Fruit fly (Drosophila melanogaster) whole organism, embryonic: ENCODE results near the gene Cyp4ac3.

ENCODE experiments used
- ATbp ChIP-seq: fragments of 200-800 bp; sonication (Bioruptor generic); optimal IDR thresholded peaks from 2 replicates; lab custom pipeline; 2017; ENCODE audit warnings: missing biosample characterization, mild to moderate bottlenecking, missing genetic modification characterization, missing genetic modification reagents
- CG10209 ChIP-seq: fragments of 200-800 bp; sonication (Bioruptor generic); optimal IDR thresholded peaks from 3 replicates; lab custom pipeline; 2017; ENCODE audit warnings: missing biosample characterization, mild to moderate bottlenecking, missing genetic modification characterization, missing genetic modification reagents
- CG11093 ChIP-seq: fragments of 200-800 bp; sonication (Bioruptor generic); IDR thresholded peaks from 3 replicates; pipeline ENCODE4 v1.3.6; 2022; ENCODE audit warnings: missing biosample characterization, missing genetic modification characterization
- CG12299 ChIP-seq: fragments of 200-800 bp; sonication (Bioruptor generic); optimal IDR thresholded peaks from 2 replicates; lab custom pipeline; 2018; ENCODE audit warnings: missing biosample characterization, mild to moderate bottlenecking, missing genetic modification characterization
- CG1233 ChIP-seq: fragments of 200-800 bp; sonication (Bioruptor generic); optimal IDR thresholded peaks from 4 replicates; lab custom pipeline; 2018; ENCODE audit warnings: missing biosample characterization, mild to moderate bottlenecking, missing genetic modification characterization
- CG12391 ChIP-seq: fragments of 200-800 bp; sonication (Bioruptor generic); optimal IDR thresholded peaks from 3 replicates; lab custom pipeline; 2018; ENCODE audit warnings: missing biosample characterization, mild to moderate bottlenecking, missing genetic modification characterization, moderate library complexity
- CG13424 ChIP-seq: fragments of 200-800 bp; sonication (Bioruptor generic); optimal IDR thresholded peaks from 2 replicates; lab custom pipeline; 2019; ENCODE audit warnings: missing biosample characterization, mild to moderate bottlenecking, missing genetic modification characterization, moderate library complexity
- CG15073 ChIP-seq: fragments of 200-800 bp; sonication (Bioruptor generic); optimal IDR thresholded peaks from 2 replicates; lab custom pipeline; 2016; ENCODE audit warnings: missing biosample characterization, missing genetic modification characterization
- CG15514 ChIP-seq: fragments of 200-800 bp; sonication (Bioruptor generic); optimal IDR thresholded peaks from 3 replicates; lab custom pipeline; 2017; ENCODE audit warnings: missing biosample characterization, missing genetic modification characterization, mild to moderate bottlenecking, moderate library complexity, missing genetic modification reagents
- CG1602 ChIP-seq: fragments of 200-800 bp; sonication (Bioruptor generic); optimal IDR thresholded peaks from 3 replicates; lab custom pipeline; 2016; ENCODE audit warnings: missing biosample characterization, missing genetic modification characterization
- CG17361 ChIP-seq: fragments of 200-800 bp; sonication (Bioruptor generic); IDR thresholded peaks from 3 replicates; pipeline ENCODE4 v1.3.6; 2022; ENCODE audit warnings: missing biosample characterization, missing genetic modification characterization
- CG17829 ChIP-seq: fragments of 200-800 bp; optimal IDR thresholded peaks from 2 replicates; lab custom pipeline; 2019; ENCODE audit warnings: missing biosample characterization, mild to moderate bottlenecking, missing genetic modification characterization, moderate library complexity
- CG18262 ChIP-seq: fragments of 200-800 bp; optimal IDR thresholded peaks from 3 replicates; lab custom pipeline; 2019; ENCODE audit warnings: missing biosample characterization, mild to moderate bottlenecking, missing genetic modification characterization, moderate library complexity
- CG18599 ChIP-seq: fragments of 200-800 bp; sonication (Bioruptor generic); optimal IDR thresholded peaks from 3 replicates; lab custom pipeline; 2017; ENCODE audit warnings: missing biosample characterization, missing genetic modification characterization, mild to moderate bottlenecking, moderate library complexity, missing genetic modification reagents
- CG2202 ChIP-seq: fragments of 200-800 bp; sonication (Bioruptor generic); optimal IDR thresholded peaks from 2 replicates; lab custom pipeline; 2018; ENCODE audit warnings: missing biosample characterization, mild to moderate bottlenecking, missing genetic modification characterization
- CG2678 ChIP-seq: fragments of 200-800 bp; sonication (Bioruptor generic); optimal IDR thresholded peaks from 3 replicates; lab custom pipeline; 2019; ENCODE audit warnings: missing biosample characterization, mild to moderate bottlenecking, missing genetic modification characterization, moderate library complexity
- CG2875 ChIP-seq: fragments of 200-800 bp; sonication (Bioruptor generic); optimal IDR thresholded peaks from 2 replicates; lab custom pipeline; 2017; ENCODE audit warnings: missing biosample characterization, mild to moderate bottlenecking, missing genetic modification characterization, missing genetic modification reagents
- CG3163 ChIP-seq: fragments of 200-800 bp; sonication (Bioruptor generic); optimal IDR thresholded peaks from 3 replicates; lab custom pipeline; 2016; ENCODE audit warnings: missing biosample characterization, missing genetic modification characterization
- CG32532 ChIP-seq: fragments of 200-800 bp; sonication (Bioruptor generic); IDR thresholded peaks from 2 replicates; pipeline ENCODE4 v1.3.6; 2022; ENCODE audit warnings: missing biosample characterization, missing genetic modification characterization
- CG4360 ChIP-seq: fragments of 200-800 bp; sonication (Bioruptor generic); IDR thresholded peaks from 2 replicates; pipeline ENCODE4 v1.3.6; 2022; ENCODE audit warnings: missing biosample characterization, missing genetic modification characterization
- CG43689 ChIP-seq: fragments of 200-800 bp; sonication (Bioruptor generic); IDR thresholded peaks from 2 replicates; pipeline ENCODE4 v1.3.6; 2022; ENCODE audit warnings: missing biosample characterization, missing genetic modification characterization
- CG4617 ChIP-seq: fragments of 200-800 bp; sonication (Bioruptor generic); optimal IDR thresholded peaks from 3 replicates; lab custom pipeline; 2016; ENCODE audit warnings: missing biosample characterization, missing genetic modification characterization, borderline replicate concordance
- CG6791 ChIP-seq: fragments of 200-800 bp; sonication (Bioruptor generic); IDR thresholded peaks from 3 replicates; pipeline ENCODE4 v1.3.6; 2022; ENCODE audit warnings: missing biosample characterization, missing genetic modification characterization; ENCODE audit not compliant: partially characterized antibody
- CG7556 ChIP-seq: fragments of 200-800 bp; sonication (Bioruptor generic); optimal IDR thresholded peaks from 2 replicates; lab custom pipeline; 2017; ENCODE audit warnings: missing biosample characterization, mild to moderate bottlenecking, missing genetic modification characterization
- CG8089 ChIP-seq: fragments of 200-800 bp; sonication (Bioruptor generic); optimal IDR thresholded peaks from 3 replicates; lab custom pipeline; 2016; ENCODE audit warnings: missing biosample characterization, missing genetic modification characterization
- CG8478 ChIP-seq: fragments of >200 bp; optimal IDR thresholded peaks from 2 replicates; lab custom pipeline; 2018
- CrebB ChIP-seq: fragments of 200-800 bp; sonication (Bioruptor generic); optimal IDR thresholded peaks from 3 replicates; lab custom pipeline; 2018; ENCODE audit warnings: missing biosample characterization, mild to moderate bottlenecking, missing genetic modification characterization
- D19A ChIP-seq: fragments of 200-800 bp; optimal IDR thresholded peaks from 3 replicates; lab custom pipeline; 2019; ENCODE audit warnings: missing biosample characterization, mild to moderate bottlenecking, missing genetic modification characterization, moderate library complexity
- Dref ChIP-seq: fragments of 200-800 bp; sonication (Bioruptor generic); IDR thresholded peaks from 2 replicates; pipeline ENCODE4 v1.3.6; 2022; ENCODE audit warnings: missing biosample characterization, missing genetic modification characterization
- Fer2 ChIP-seq: fragments of 200-800 bp; sonication (Bioruptor generic); optimal IDR thresholded peaks from 2 replicates; lab custom pipeline; 2018; ENCODE audit warnings: missing biosample characterization, mild to moderate bottlenecking, missing genetic modification characterization, moderate library complexity
- HLH3B ChIP-seq: fragments of 200-800 bp; sonication (Bioruptor generic); IDR thresholded peaks from 2 replicates; pipeline ENCODE4 v1.3.6; 2022; ENCODE audit warnings: missing biosample characterization, missing genetic modification characterization
- HLHmδ ChIP-seq: fragments of 200-800 bp; sonication (Bioruptor generic); optimal IDR thresholded peaks from 2 replicates; lab custom pipeline; 2018; ENCODE audit warnings: missing biosample characterization, mild to moderate bottlenecking, missing genetic modification characterization, moderate library complexity
- Lim3 ChIP-seq: fragments of 200-800 bp; sonication (Bioruptor generic); IDR thresholded peaks from 2 replicates; pipeline ENCODE4 v1.3.6; 2022; ENCODE audit warnings: missing biosample characterization, missing genetic modification characterization
- MTF-1 ChIP-seq: fragments of 200-800 bp; sonication (Bioruptor generic); optimal IDR thresholded peaks from 2 replicates; lab custom pipeline; 2018; ENCODE audit warnings: missing biosample characterization, mild to moderate bottlenecking, missing genetic modification characterization, borderline replicate concordance
- Neu2 ChIP-seq: fragments of 200-800 bp; sonication (Bioruptor generic); optimal IDR thresholded peaks from 3 replicates; lab custom pipeline; 2016; ENCODE audit warnings: missing biosample characterization, missing genetic modification characterization, borderline replicate concordance
- Opbp ChIP-seq: fragments of 200-800 bp; sonication (Bioruptor generic); IDR thresholded peaks from 3 replicates; pipeline ENCODE4 v1.3.6; 2022; ENCODE audit warnings: missing biosample characterization, missing genetic modification characterization; ENCODE audit not compliant: partially characterized antibody
- Pdp1 ChIP-seq, 2 experiments: fragments of 200-800 bp; sonication (Bioruptor generic); optimal IDR thresholded peaks; 3 replicates each; lab custom pipeline; 2016; ENCODE audit warnings: missing biosample characterization in 2 of 2, missing genetic modification characterization in 2 of 2, mild to moderate bottlenecking in 1 of 2, moderate library complexity in 1 of 2
- az2 ChIP-seq: fragments of 200-800 bp; sonication (Bioruptor generic); optimal IDR thresholded peaks from 3 replicates; lab custom pipeline; 2016; ENCODE audit warnings: missing biosample characterization, missing genetic modification characterization
- chn ChIP-seq: fragments of 200-800 bp; sonication (Bioruptor generic); optimal IDR thresholded peaks from 2 replicates; lab custom pipeline; 2016; ENCODE audit warnings: missing biosample characterization, missing genetic modification characterization
- croc ChIP-seq: fragments of 200-800 bp; sonication (Bioruptor generic); conservative IDR thresholded peaks from 3 replicates; pipeline ENCODE4 v1.3.6; 2022; ENCODE audit warnings: missing biosample characterization, missing genetic modification characterization
- fd96Cb ChIP-seq: fragments of 200-800 bp; sonication (Bioruptor generic); optimal IDR thresholded peaks from 2 replicates; lab custom pipeline; 2018; ENCODE audit warnings: missing biosample characterization, mild to moderate bottlenecking, missing genetic modification characterization, moderate library complexity
- kni ChIP-seq: fragments of 200-800 bp; sonication (Bioruptor generic); optimal IDR thresholded peaks from 3 replicates; lab custom pipeline; 2017; ENCODE audit warnings: mild to moderate bottlenecking, missing biosample characterization, missing genetic modification reagents, missing genetic modification characterization
- lbe ChIP-seq: fragments of 200-800 bp; sonication (Bioruptor generic); optimal IDR thresholded peaks from 2 replicates; lab custom pipeline; 2016; ENCODE audit warnings: missing biosample characterization, mild to moderate bottlenecking, missing genetic modification characterization
- mirr ChIP-seq: fragments of 200-800 bp; sonication (Bioruptor generic); optimal IDR thresholded peaks from 3 replicates; lab custom pipeline; 2018; ENCODE audit warnings: missing biosample characterization, mild to moderate bottlenecking, missing genetic modification characterization
- nom ChIP-seq: fragments of 200-800 bp; sonication (Bioruptor generic); optimal IDR thresholded peaks from 2 replicates; lab custom pipeline; 2017; ENCODE audit warnings: missing biosample characterization, missing genetic modification characterization, mild to moderate bottlenecking, moderate library complexity, missing genetic modification reagents
- pfk ChIP-seq: fragments of 200-800 bp; sonication (Bioruptor generic); optimal IDR thresholded peaks from 2 replicates; lab custom pipeline; 2018; ENCODE audit warnings: missing biosample characterization, mild to moderate bottlenecking, missing genetic modification characterization, moderate library complexity
- vvl ChIP-seq: fragments of 200-800 bp; sonication (Bioruptor generic); IDR thresholded peaks from 2 replicates; pipeline ENCODE4 v1.3.6; 2022; ENCODE audit warnings: missing biosample characterization, missing genetic modification characterization
- zfh1 ChIP-seq: fragments of 200-800 bp; sonication (Bioruptor generic); IDR thresholded peaks from 3 replicates; pipeline ENCODE4 v1.3.6; 2022; ENCODE audit warnings: missing biosample characterization, missing genetic modification characterization

Gene Cyp4ac3

DNA sequence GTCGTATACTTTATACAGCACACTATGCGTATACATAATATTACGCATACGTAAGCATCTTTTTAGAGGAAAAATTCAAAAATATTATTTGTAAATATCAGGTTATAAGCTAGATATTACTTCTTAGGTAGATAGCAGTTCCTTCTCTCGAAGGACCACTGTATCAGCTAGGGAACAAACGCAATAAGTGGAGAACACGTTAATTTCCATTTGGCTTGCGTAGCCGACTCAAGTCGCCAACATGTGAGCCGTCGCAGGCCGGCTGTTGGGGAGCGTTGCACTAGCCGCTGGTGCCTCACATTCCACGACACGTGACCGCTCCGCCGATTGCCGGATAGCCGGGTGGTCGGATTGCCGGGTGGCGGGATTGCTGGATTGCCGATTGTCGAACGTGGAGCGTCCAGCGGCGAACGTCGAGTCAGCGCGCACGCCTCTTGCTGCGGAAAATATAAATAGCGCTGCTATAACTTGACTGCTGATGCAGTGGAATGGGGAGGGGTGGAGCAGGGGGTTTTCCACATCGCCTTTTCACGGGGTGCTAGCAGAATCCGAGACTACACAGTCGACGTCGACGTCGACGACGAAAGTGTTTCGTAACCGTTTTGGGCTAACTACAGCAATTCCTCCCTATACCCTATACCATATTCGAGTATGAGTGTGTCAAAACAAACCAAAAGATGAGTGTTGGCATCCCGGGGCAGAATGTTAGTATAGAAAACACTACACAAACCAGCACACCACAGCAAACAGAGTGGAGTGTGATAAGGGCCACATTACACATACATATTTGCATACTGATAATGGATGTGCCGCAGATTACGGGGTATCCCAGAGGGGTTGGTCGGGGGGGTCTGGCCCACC lies 35.0 kb downstream of the Cyp4ac3 start (continued):
- TF ChIP-seq CG8478 (lab: Kevin White, UChicago) (peak; percentile 47), CG15073 (no peak), CG17361 (GFP tag; lab: Robert Waterston, UW) (peak; percentile 26; the same call in 1 of the 3 replicates), Dref (GFP tag; lab: Robert Waterston, UW) (no peak), CG18599 (GFP tag; lab: Kevin White, UChicago) (peak; percentile 38), HLHmδ (peak; percentile 18), MTF-1 (peak; percentile 45), CG32532 (GFP tag; lab: Robert Waterston, UW) (no peak), zfh1 (peak; percentile 17; the same call in 1 of the 3 replicates), CG1233 (GFP tag; lab: Kevin White, UChicago) (no peak), CG10209 (peak; percentile 13), CG4617 (no peak), Fer2 (tag; lab: Kevin White, UChicago) (no peak), CG2678 (peak; percentile 33), CG18262 (tag; lab: Kevin White, UChicago) (peak; percentile 16), ATbp (GFP tag; lab: Kevin White, UChicago) (peak; percentile 12), az2 (no peak), mirr (GFP tag; lab: Kevin White, UChicago) (peak; percentile 0), CG12391 (tag; lab: Kevin White, UChicago) (no peak), vvl (peak; percentile 9; the same call in 1 of the 2 replicates), lbe (GFP tag; lab: Kevin White, UChicago) (no peak), CG12299 (no peak), chn (GFP tag; lab: Kevin White, UChicago) (no peak), CG13424 (tag; lab: Kevin White, UChicago) (no peak), CG8089 (no peak), Opbp (GFP tag; lab: Robert Waterston, UW) (peak; percentile 52; the same call in 1 of the 3 replicates), CG6791 (GFP tag; lab: Robert Waterston, UW) (no peak), CrebB (tag; lab: Kevin White, UChicago) (no peak), fd96Cb (tag; lab: Kevin White, UChicago) (no peak), CG4360 (GFP tag; lab: Robert Waterston, UW) (0 out of 2 replicates have a peak, but pooled peaks have one; percentile 20), CG2202 (tag; lab: Kevin White, UChicago) (peak; percentile 2), CG1602 (GFP tag; lab: Kevin White, UChicago) (no peak), CG2875 (GFP tag; lab: Kevin White, UChicago) (peak; percentile 54), CG43689 (GFP tag; lab: Robert Waterston, UW) (no peak), Lim3 (GFP tag; lab: Robert Waterston, UW) (no peak), croc (GFP tag; lab: Robert Waterston, UW) (no peak), Neu2 (no peak), CG7556 (GFP tag; lab: Kevin White, UChicago) (no peak), pfk (GFP tag; lab: Kevin White, UChicago) (no peak), Pdp1 (GFP tag; optimal IDR thresholded peaks at IDR 0.05; lab: Kevin White, UChicago) (peak in 1 of 2 experiments; percentile 64), CG11093 (GFP tag; lab: Robert Waterston, UW) (no peak), CG17829 (no peak), CG15514 (GFP tag; lab: Kevin White, UChicago) (peak; percentile 1), kni (GFP tag; lab: Kevin White, UChicago) (no peak), D19A (tag; lab: Kevin White, UChicago) (no peak), HLH3B (GFP tag; lab: Robert Waterston, UW) (no peak), nom (GFP tag; lab: Kevin White, UChicago) (no peak), CG3163 (GFP tag; lab: Kevin White, UChicago) (no peak)
